Worm (Caenorhabditis elegans) whole organism, young adult: Measurements from ENCODE around the gene Y51H4A.938.
"Not testable (repeated sequence)": the region's sequence is repeated elsewhere in the genome, so short reads cannot be mapped to it uniquely, and the experiment has no call there.

ENCODE experiments used
- Y95B8A.8 ChIP-seq: fragments of 200-800 bp; sonication (Bioruptor generic); IDR thresholded peaks from 2 replicates; pipeline ENCODE4 v1.3.6; 2022; ENCODE audit warnings: missing genetic modification reagents, missing genetic modification characterization, missing compliant biosample characterization
- nhr-90 ChIP-seq: sonication (generic microtip); optimal IDR thresholded peaks from 2 replicates; lab custom pipeline; 2016; ENCODE audit warnings: missing genotype, mild to moderate bottlenecking, missing genetic modification characterization, missing compliant biosample characterization
- rcor-1 ChIP-seq: fragments of 200-800 bp; sonication (Bioruptor generic); IDR thresholded peaks from 2 replicates; pipeline ENCODE4 v1.3.6; 2022; ENCODE audit warnings: missing genetic modification reagents, missing genetic modification characterization, missing compliant biosample characterization

ce11 chrIV:16470888-16471287, 10.1 kb upstream of the Y51H4A.938 start, which contains the start of gene VY10G11R.1:
- not testable (repeated sequence) for TF ChIP-seq Y95B8A.8 (GFP tag; lab: Robert Waterston, UW); rcor-1; nhr-90 (tag; lab: Kevin White, UChicago)
